Fruit fly (Drosophila melanogaster) whole organism, pupa: Measurements from ENCODE around the gene Eig71Eb.

Source experiments
- CG10348 ChIP-seq: fragments of 200-800 bp; sonication (Bioruptor generic); IDR thresholded peaks from 2 replicates; pipeline ENCODE4 v1.3.6; 2022; ENCODE audit warnings: missing biosample characterization, missing genetic modification characterization
- CG12605 ChIP-seq: fragments of 200-800 bp; sonication (Bioruptor generic); IDR thresholded peaks from 2 replicates; pipeline ENCODE4 v1.3.6; 2022; ENCODE audit warnings: missing biosample characterization, missing genetic modification characterization
- CG14655 ChIP-seq: fragments of 200-800 bp; sonication (Bioruptor generic); optimal IDR thresholded peaks from 3 replicates; lab custom pipeline; 2017; ENCODE audit warnings: mild to moderate bottlenecking, missing biosample characterization, missing genetic modification reagents, missing genetic modification characterization
- CG15710 ChIP-seq: fragments of 200-800 bp; sonication (Bioruptor generic); optimal IDR thresholded peaks from 2 replicates; lab custom pipeline; 2018; ENCODE audit warnings: missing biosample characterization, mild to moderate bottlenecking, missing genetic modification characterization, moderate library complexity
- CG17806 ChIP-seq: fragments of 200-800 bp; sonication (Bioruptor generic); optimal IDR thresholded peaks from 2 replicates; lab custom pipeline; 2018; ENCODE audit warnings: missing biosample characterization, mild to moderate bottlenecking, missing genetic modification characterization, moderate library complexity
- CG34367 ChIP-seq: fragments of 200-800 bp; sonication (Bioruptor generic); optimal IDR thresholded peaks from 2 replicates; lab custom pipeline; 2018; ENCODE audit warnings: missing biosample characterization, mild to moderate bottlenecking, missing genetic modification characterization
- CG4496 ChIP-seq: fragments of 200-800 bp; sonication (Bioruptor generic); IDR thresholded peaks from 3 replicates; pipeline ENCODE4 v1.3.6; 2022; ENCODE audit warnings: missing biosample characterization, missing genetic modification characterization
- CG8159 ChIP-seq: fragments of 200-800 bp; sonication (Bioruptor generic); optimal IDR thresholded peaks from 3 replicates; lab custom pipeline; 2018; ENCODE audit warnings: missing biosample characterization, mild to moderate bottlenecking, missing genetic modification characterization, moderate library complexity
- CG9948 ChIP-seq: fragments of 200-800 bp; sonication (Bioruptor generic); optimal IDR thresholded peaks from 2 replicates; lab custom pipeline; 2018; ENCODE audit warnings: missing biosample characterization, mild to moderate bottlenecking, missing genetic modification characterization, moderate library complexity
- EcR ChIP-seq: fragments of 200-800 bp; sonication (Bioruptor generic); optimal IDR thresholded peaks from 3 replicates; lab custom pipeline; 2019; ENCODE audit warnings: missing biosample characterization, missing genetic modification characterization, mild to moderate bottlenecking, moderate library complexity, missing genetic modification reagents
- gl ChIP-seq: fragments of 200-800 bp; sonication (Bioruptor generic); optimal IDR thresholded peaks from 2 replicates; lab custom pipeline; 2018; ENCODE audit warnings: missing biosample characterization, mild to moderate bottlenecking, missing genetic modification characterization

dm6 chr3L:15691968-15692367 lies 42.2 kb downstream of the Eig71Eb start, which contains the start of gene CG34451:
- no peak for TF ChIP-seq gl
- no peak for TF ChIP-seq CG4496 (GFP tag; lab: Robert Waterston, UW)
- TF ChIP-seq CG17806, result no peak
- TF ChIP-seq CG34367 (tag; lab: Kevin White, UChicago), result no peak
- no peak for TF ChIP-seq CG8159 (tag; lab: Kevin White, UChicago)
- no peak for TF ChIP-seq CG12605 (GFP tag; lab: Robert Waterston, UW)
- no peak for TF ChIP-seq EcR
- no peak for TF ChIP-seq CG10348 (GFP tag; lab: Robert Waterston, UW)
- TF ChIP-seq CG15710 (tag; lab: Kevin White, UChicago), result no peak
- no peak for TF ChIP-seq CG9948 (tag; lab: Kevin White, UChicago)
- no peak for TF ChIP-seq CG14655 (GFP tag; lab: Kevin White, UChicago)
